Worm (Caenorhabditis elegans) whole organism, young adult: ENCODE results near the gene F54F12.2.

ENCODE experiments used
- C06A6.2 ChIP-seq: fragments of 200-800 bp; sonication (Bioruptor generic); conservative IDR thresholded peaks from 2 replicates; pipeline ENCODE4 v1.3.6; 2022; ENCODE audit warnings: missing genetic modification characterization, missing compliant biosample characterization
- D2030.7 ChIP-seq: fragments of 200-800 bp; sonication (Bioruptor generic); IDR thresholded peaks from 2 replicates; pipeline ENCODE4 v1.3.6; 2022; ENCODE audit warnings: missing genetic modification reagents, missing genetic modification characterization, missing compliant biosample characterization
- F23B12.7 ChIP-seq: sonication (generic microtip); optimal IDR thresholded peaks from 2 replicates; lab custom pipeline; 2017; ENCODE audit warnings: missing genetic modification characterization, mild to moderate bottlenecking, missing compliant biosample characterization, antibody characterized with exemption, moderate library complexity; ENCODE audit not compliant: insufficient read depth
- Y56A3A.18 ChIP-seq: fragments of 200-800 bp; sonication (Bioruptor generic); IDR thresholded peaks from 2 replicates; pipeline ENCODE4 v1.3.6; 2022; ENCODE audit warnings: missing genetic modification reagents, missing genetic modification characterization, missing compliant biosample characterization
- akir-1 ChIP-seq: fragments of 200-800 bp; sonication (Bioruptor generic); optimal IDR thresholded peaks from 2 replicates; lab custom pipeline; 2018; ENCODE audit warnings: mild to moderate bottlenecking, missing genetic modification characterization, moderate library complexity, missing compliant biosample characterization
- aptf-2 ChIP-seq: fragments of 200-800 bp; sonication (Bioruptor generic); conservative IDR thresholded peaks from 2 replicates; pipeline ENCODE4 v1.3.6; 2022; ENCODE audit warnings: missing genetic modification reagents, missing genetic modification characterization, missing compliant biosample characterization
- attf-3 ChIP-seq: fragments of 200-800 bp; sonication (Bioruptor generic); conservative IDR thresholded peaks from 2 replicates; pipeline ENCODE4 v1.3.6; 2022; ENCODE audit warnings: missing genetic modification reagents, missing genetic modification characterization, missing compliant biosample characterization
- ccch-3 ChIP-seq: fragments of 200-800 bp; sonication (Bioruptor generic); optimal IDR thresholded peaks from 2 replicates; lab custom pipeline; 2018; ENCODE audit warnings: mild to moderate bottlenecking, missing genetic modification characterization, missing compliant biosample characterization
- cebp-1 ChIP-seq, 2 experiments: fragments of 200-800 bp in 1 of 2; sonication (Bioruptor generic) in 1 of 2; sonication (generic microtip) in 1 of 2; IDR thresholded peaks in 1 of 2; optimal IDR thresholded peaks in 1 of 2; 2 replicates each; pipeline versions ENCODE4 v1.3.6 to Lab custom; 2017 to 2022; ENCODE audit warnings: missing compliant biosample characterization in 2 of 2, missing genetic modification characterization in 2 of 2, mild to moderate bottlenecking in 1 of 2, missing genetic modification reagents in 1 of 2, moderate library complexity in 1 of 2
- dox-1 ChIP-seq: fragments of 200-800 bp; sonication (Bioruptor generic); IDR thresholded peaks from 2 replicates; pipeline ENCODE4 v1.3.6; 2022; ENCODE audit warnings: missing genetic modification reagents, missing genetic modification characterization, missing compliant biosample characterization
- dpff-1 ChIP-seq: sonication (generic microtip); optimal IDR thresholded peaks from 2 replicates; lab custom pipeline; 2017; ENCODE audit warnings: mild to moderate bottlenecking, missing genetic modification characterization, missing compliant biosample characterization
- egrh-3 ChIP-seq: fragments of 200-800 bp; sonication (Bioruptor generic); IDR thresholded peaks from 2 replicates; pipeline ENCODE4 v1.3.6; 2022; ENCODE audit warnings: missing genetic modification reagents, missing genetic modification characterization, missing compliant biosample characterization
- him-1 ChIP-seq: sonication (generic microtip); optimal IDR thresholded peaks from 2 replicates; lab custom pipeline; 2016; ENCODE audit warnings: missing genotype, missing genetic modification reagents, missing genetic modification characterization, missing compliant biosample characterization
- hsf-1 ChIP-seq: fragments of 200-800 bp; sonication (Bioruptor generic); IDR thresholded peaks from 2 replicates; pipeline ENCODE4 v1.3.6; 2022; ENCODE audit warnings: missing genetic modification reagents, missing genetic modification characterization, missing compliant biosample characterization
- lag-1 ChIP-seq: fragments of 200-800 bp; sonication (Bioruptor generic); IDR thresholded peaks from 2 replicates; pipeline ENCODE4 v1.3.6; 2022; ENCODE audit warnings: missing genetic modification reagents, missing genetic modification characterization, missing compliant biosample characterization
- let-526 ChIP-seq: fragments of 200-800 bp; sonication (Bioruptor generic); IDR thresholded peaks from 2 replicates; pipeline ENCODE4 v1.3.6; 2022; ENCODE audit warnings: missing genetic modification reagents, missing genetic modification characterization, missing compliant biosample characterization
- lin-35 ChIP-seq, 3 experiments: fragments of 150-350 bp in 2 of 3; sonication (generic microtip) in 1 of 3; optimal IDR thresholded peaks; 2 replicates each; lab custom pipeline; 2014 to 2018; ENCODE audit warnings: missing biosample characterization in 3 of 3, missing genetic modification characterization in 3 of 3, missing genetic modification reagents in 3 of 3
- lin-54 ChIP-seq: fragments of 200-800 bp; sonication (Bioruptor generic); optimal IDR thresholded peaks from 2 replicates; lab custom pipeline; 2018; ENCODE audit warnings: mild to moderate bottlenecking, missing genetic modification characterization, missing compliant biosample characterization
- lir-1 ChIP-seq: fragments of 200-800 bp; sonication (Bioruptor generic); conservative IDR thresholded peaks from 2 replicates; pipeline ENCODE4 v1.3.6; 2022; ENCODE audit warnings: missing genetic modification reagents, missing genetic modification characterization, missing compliant biosample characterization
- lsl-1 ChIP-seq: fragments of 200-800 bp; sonication (Bioruptor generic); optimal IDR thresholded peaks from 2 replicates; lab custom pipeline; 2018; ENCODE audit warnings: mild to moderate bottlenecking, missing genetic modification characterization, moderate library complexity, missing compliant biosample characterization
- mcd-1 ChIP-seq: fragments of 200-800 bp; sonication (Bioruptor generic); IDR thresholded peaks from 2 replicates; pipeline ENCODE4 v1.3.6; 2022; ENCODE audit warnings: missing genetic modification reagents, missing genetic modification characterization, missing compliant biosample characterization
- mel-28 ChIP-seq: sonication (generic microtip); optimal IDR thresholded peaks from 2 replicates; lab custom pipeline; 2016; ENCODE audit warnings: borderline replicate concordance, mild to moderate bottlenecking, missing genetic modification characterization, missing compliant biosample characterization
- nhr-80 ChIP-seq: sonication (generic microtip); optimal IDR thresholded peaks from 2 replicates; lab custom pipeline; 2016; ENCODE audit warnings: missing genetic modification characterization, missing compliant biosample characterization
- rpc-1 ChIP-seq, 2 experiments: fragments of 150-350 bp in 1 of 2; sonication (generic microtip) in 1 of 2; optimal IDR thresholded peaks; 2 replicates each; lab custom pipeline; 2014 to 2018; ENCODE audit warnings: missing biosample characterization in 1 of 2, missing genetic modification characterization in 1 of 2, missing genetic modification reagents in 1 of 2, missing genotype in 1 of 2
- sdz-38 ChIP-seq: sonication (generic microtip); optimal IDR thresholded peaks from 2 replicates; lab custom pipeline; 2016; ENCODE audit warnings: missing genotype, missing genetic modification characterization, missing compliant biosample characterization
- snpc-1.3 ChIP-seq: sonication (generic microtip); optimal IDR thresholded peaks from 2 replicates; lab custom pipeline; 2017; ENCODE audit warnings: missing genetic modification characterization, mild to moderate bottlenecking, missing compliant biosample characterization, antibody characterized with exemption, moderate library complexity, missing genotype, missing genetic modification reagents; ENCODE audit not compliant: insufficient read depth
- snpc-3.4 ChIP-seq: sonication (generic microtip); optimal IDR thresholded peaks from 2 replicates; lab custom pipeline; 2017; ENCODE audit warnings: missing genetic modification characterization, mild to moderate bottlenecking, missing compliant biosample characterization, antibody characterized with exemption, moderate library complexity, missing genotype, missing genetic modification reagents
- tlf-1 ChIP-seq: fragments of 200-800 bp; sonication (Bioruptor generic); optimal IDR thresholded peaks from 2 replicates; lab custom pipeline; 2018; ENCODE audit warnings: mild to moderate bottlenecking, missing genetic modification characterization, missing compliant biosample characterization
- unc-130 ChIP-seq: sonication (generic microtip); optimal IDR thresholded peaks from 2 replicates; lab custom pipeline; 2016; ENCODE audit warnings: missing genetic modification reagents, missing genetic modification characterization, missing compliant biosample characterization
- zfh-2 ChIP-seq: fragments of 200-800 bp; sonication (Bioruptor generic); conservative IDR thresholded peaks from 2 replicates; pipeline ENCODE4 v1.3.6; 2022; ENCODE audit warnings: missing genetic modification reagents, missing genetic modification characterization, missing compliant biosample characterization
- ztf-22 ChIP-seq: fragments of 200-800 bp; sonication (Bioruptor generic); optimal IDR thresholded peaks from 2 replicates; lab custom pipeline; 2018; ENCODE audit warnings: mild to moderate bottlenecking, missing genetic modification characterization, moderate library complexity, missing compliant biosample characterization
- ztf-26 ChIP-seq: sonication (generic microtip); optimal IDR thresholded peaks from 2 replicates; lab custom pipeline; 2017; ENCODE audit warnings: missing genetic modification characterization, missing compliant biosample characterization
- ztf-3 ChIP-seq: fragments of 200-800 bp; sonication (Bioruptor generic); optimal IDR thresholded peaks from 2 replicates; lab custom pipeline; 2018; ENCODE audit warnings: mild to moderate bottlenecking, missing genetic modification characterization, missing compliant biosample characterization
- ztf-6 ChIP-seq: fragments of 200-800 bp; sonication (Bioruptor generic); IDR thresholded peaks from 2 replicates; pipeline ENCODE4 v1.3.6; 2022; ENCODE audit warnings: missing genetic modification reagents, missing genetic modification characterization, missing compliant biosample characterization

The F54F12.2 gene

ce11 chrIII:13015754-13016317 lies 24.0 kb upstream of the F54F12.2 start (continued):
- no peak for TF ChIP-seq cebp-1 (GFP tag; IDR thresholded peaks at IDR 0.05; lab: Robert Waterston, UW)
- peak; percentile 66 for TF ChIP-seq cebp-1 (tag; optimal IDR thresholded peaks at IDR 0.05; lab: Kevin White, UChicago)
- TF ChIP-seq let-526 (GFP tag; lab: Robert Waterston, UW) = 0 out of 2 replicates have a peak, but pooled peaks have one; percentile 13
- peak; percentile 27 for TF ChIP-seq lin-54 (GFP tag; lab: Kevin White, UChicago)
- TF ChIP-seq ccch-3 (GFP tag; lab: Kevin White, UChicago) = no peak
- peak; percentile 31 for TF ChIP-seq snpc-3.4 (tag; lab: Kevin White, UChicago)
- TF ChIP-seq him-1 (tag; lab: Kevin White, UChicago) = peak; percentile 69
- TF ChIP-seq ztf-26 (tag; lab: Kevin White, UChicago) = peak; percentile 50
- TF ChIP-seq F23B12.7 (tag; lab: Kevin White, UChicago) = peak; percentile 71
- peak; percentile 23 for TF ChIP-seq lsl-1 (GFP tag; lab: Kevin White, UChicago)
- TF ChIP-seq nhr-80 (tag; lab: Kevin White, UChicago) = peak; percentile 15
- TF ChIP-seq attf-3 (GFP tag; lab: Robert Waterston, UW) = peak; percentile 33; the same call in 1 of the 2 replicates
- TF ChIP-seq snpc-1.3 (tag; lab: Kevin White, UChicago) = peak; percentile 25
- TF ChIP-seq mcd-1 = peak; percentile 59
- TF ChIP-seq Y56A3A.18 (GFP tag; lab: Robert Waterston, UW) = no peak
- 0 out of 2 replicates have a peak, but pooled peaks have one; percentile 53 for TF ChIP-seq lir-1 (GFP tag; lab: Robert Waterston, UW)
- TF ChIP-seq D2030.7 (GFP tag; lab: Robert Waterston, UW) = 0 out of 2 replicates have a peak, but pooled peaks have one; percentile 13

DNA sequence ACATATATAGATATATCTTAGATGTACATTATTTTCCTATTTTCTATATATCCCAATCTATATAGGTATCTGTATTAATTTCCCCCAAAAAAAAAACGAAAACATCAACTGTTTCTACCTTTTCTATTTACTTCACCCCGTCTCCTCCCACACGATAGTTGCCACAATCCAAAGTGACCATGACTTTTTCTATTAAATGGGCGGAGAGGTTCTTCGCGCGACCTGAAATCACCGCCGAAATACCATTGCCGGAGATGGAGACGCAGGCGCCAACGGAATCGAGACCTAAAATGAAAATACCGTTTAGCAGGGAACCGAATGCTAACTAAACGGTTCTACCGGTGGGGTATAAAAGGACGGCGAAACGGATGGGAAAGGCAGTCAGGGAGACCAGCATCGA lies 21.2 kb upstream of the F54F12.2 start, which contains the start of gene col-98:
Gene col-98, plus strand, starts transcription at position 390 of the 400 bp plus-strand sequence.
- TF ChIP-seq unc-130 (GFP tag; lab: Kevin White, UChicago) (no peak), tlf-1 (GFP tag; lab: Kevin White, UChicago) (no peak), akir-1 (GFP tag; lab: Kevin White, UChicago) (no peak), lin-35 (GFP tag; optimal IDR thresholded peaks at IDR 0.05; lab: Kevin White, UChicago) (no peak), ztf-6 (GFP tag; lab: Robert Waterston, UW) (no peak), sdz-38 (tag; lab: Kevin White, UChicago) (no peak), aptf-2 (GFP tag; lab: Robert Waterston, UW) (no peak), ztf-22 (GFP tag; lab: Kevin White, UChicago) (no peak), ztf-3 (GFP tag; lab: Kevin White, UChicago) (no peak), C06A6.2 (GFP tag; lab: Robert Waterston, UW) (no peak), mel-28 (tag; lab: Kevin White, UChicago) (no peak), dpff-1 (no peak), lag-1 (GFP tag; lab: Robert Waterston, UW) (no peak)

DNA sequence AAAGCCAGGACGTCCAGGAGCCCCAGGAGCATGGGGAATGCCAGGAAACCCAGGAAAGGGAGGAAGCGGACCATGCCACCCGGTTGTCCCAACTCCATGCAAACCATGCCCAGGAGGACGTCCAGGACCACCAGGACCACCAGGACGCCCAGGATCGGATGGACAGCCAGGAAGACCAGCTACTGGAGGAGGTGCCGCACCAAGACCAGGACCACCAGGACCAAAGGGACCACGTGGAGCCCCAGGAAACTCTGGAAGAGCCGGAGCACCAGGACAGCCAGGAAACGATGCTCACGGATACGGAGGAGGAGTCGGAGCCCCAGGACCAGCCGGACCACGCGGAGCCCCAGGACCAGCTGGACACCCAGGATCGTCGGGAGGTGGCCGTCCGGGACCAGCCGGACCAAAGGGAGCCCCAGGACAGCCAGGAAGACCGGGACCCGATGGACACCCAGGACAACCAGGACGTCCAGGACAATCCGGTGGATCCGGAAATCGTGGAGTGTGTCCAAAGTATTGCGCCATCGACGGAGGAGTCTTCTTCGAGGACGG lies 20.2 kb upstream of the F54F12.2 start:
- TF ChIP-seq hsf-1 (GFP tag; lab: Robert Waterston, UW) = 0 out of 2 replicates have a peak, but pooled peaks have one; percentile 36
- peak; percentile 52; the same call in 1 of the 2 replicates for TF ChIP-seq dox-1 (GFP tag; lab: Robert Waterston, UW)
- peak; percentile 95 for TF ChIP-seq egrh-3
- no peak for TF ChIP-seq lir-1 (GFP tag; lab: Robert Waterston, UW)
- no peak for TF ChIP-seq rpc-1 (optimal IDR thresholded peaks at IDR 0.05; lab: Kevin White, UChicago)
- TF ChIP-seq rpc-1 (tag; optimal IDR thresholded peaks at IDR 0.05; lab: Kevin White, UChicago) = no peak
- TF ChIP-seq zfh-2 (GFP tag; lab: Robert Waterston, UW) = peak; percentile 95
